Fruit fly (Drosophila melanogaster): Measurements from ENCODE around the gene CG14285.

The CG14285 gene

dm6 chr3R:18983614-18984185, 41.2 kb upstream of the CG14285 start, which contains the start of the genes snRNP-U1-C and gukh (continued):
- TF ChIP-seq Fer2 (tag; optimal IDR thresholded peaks at IDR 0.05) (peak; percentile 65), CG18011 (GFP tag; optimal IDR thresholded peaks at IDR 0.05) (peak; percentile 75), CG1602 (GFP tag; optimal IDR thresholded peaks at IDR 0.05) (peak; percentile 80), CG10147 (GFP tag; optimal IDR thresholded peaks at IDR 0.05) (peak; percentile 54), CG2678 (tag; optimal IDR thresholded peaks at IDR 0.05) (peak; percentile 82), CG9609 (GFP tag; optimal IDR thresholded peaks at IDR 0.05) (peak; percentile 19), oc (tag; optimal IDR thresholded peaks at IDR 0.05) (peak; percentile 75), Awh (GFP tag; IDR thresholded peaks at IDR 0.05) (peak; percentile 78), NK7.1 (GFP tag; optimal IDR thresholded peaks at IDR 0.05) (no peak), Drgx (GFP tag; IDR thresholded peaks at IDR 0.05) (peak; percentile 75), Gug (GFP tag; IDR thresholded peaks at IDR 0.05) (peak; percentile 62), mam (GFP tag; optimal IDR thresholded peaks at IDR 0.05) (peak; percentile 31), CG9817 (tag; optimal IDR thresholded peaks at IDR 0.05) (peak; percentile 89), Spps (tag; optimal IDR thresholded peaks at IDR 0.05) (peak; percentile 50), lmd (GFP tag; IDR thresholded peaks at IDR 0.05) (peak; percentile 82), yki (optimal IDR thresholded peaks at IDR 0.05) (no peak), exex (tag; optimal IDR thresholded peaks at IDR 0.05) (peak; percentile 43), CG1024 (GFP tag; IDR thresholded peaks at IDR 0.05) (peak; percentile 29; the same call in 1 of the 2 replicates), Asciz (GFP tag; optimal IDR thresholded peaks at IDR 0.05) (peak; percentile 29), z (GFP tag; IDR thresholded peaks at IDR 0.05) (no peak; the same call in 2 of the 3 replicates), BEAF-32 (GFP tag; optimal IDR thresholded peaks at IDR 0.05) (peak; percentile 79), pum (GFP tag; optimal IDR thresholded peaks at IDR 0.05) (no peak), CG7786 (GFP tag; optimal IDR thresholded peaks at IDR 0.05) (no peak), ind (GFP tag; optimal IDR thresholded peaks at IDR 0.05) (peak; percentile 79), CG9215 (GFP tag; IDR thresholded peaks at IDR 0.05) (peak; percentile 71), ap (GFP tag; IDR thresholded peaks at IDR 0.05) (peak; percentile 81), al (GFP tag; IDR thresholded peaks at IDR 0.05) (peak; percentile 82), bbx (GFP tag; IDR thresholded peaks at IDR 0.05; ENCODE audit: partially characterized antibody) (peak; percentile 53; the same call in 1 of the 2 replicates), CG8290 (GFP tag; optimal IDR thresholded peaks at IDR 0.05) (peak; percentile 76), CG8290 (tag; optimal IDR thresholded peaks at IDR 0.05) (peak in 1 of 2 experiments; percentile 91), CG30431 (GFP tag; optimal IDR thresholded peaks at IDR 0.05) (peak; percentile 46), B-H1 (GFP tag; IDR thresholded peaks at IDR 0.05) (peak; percentile 54; the same call in 1 of the 3 replicates), sima (GFP tag; optimal IDR thresholded peaks at IDR 0.05) (no peak), Dip3 (GFP tag; optimal IDR thresholded peaks at IDR 0.05) (peak; percentile 43), CG11695 (GFP tag; IDR thresholded peaks at IDR 0.05) (peak; percentile 85), ara (GFP tag; IDR thresholded peaks at IDR 0.05) (no peak), CG7987 (GFP tag; optimal IDR thresholded peaks at IDR 0.05) (peak; percentile 32), Aef1 (GFP tag; IDR thresholded peaks at IDR 0.05) (no peak; the same call in 2 of the 3 replicates), ac (GFP tag; optimal IDR thresholded peaks at IDR 0.05) (no peak), Mad (GFP tag; optimal IDR thresholded peaks at IDR 0.05) (peak; percentile 43), Dref (GFP tag; IDR thresholded peaks at IDR 0.05) (peak; percentile 74), CG13123 (GFP tag; optimal IDR thresholded peaks at IDR 0.05) (peak; percentile 67), sens (GFP tag) (peak; percentile 58), CG4617 (GFP tag; optimal IDR thresholded peaks at IDR 0.05; ENCODE audit: borderline replicate concordance) (peak; percentile 88), HLH3B (GFP tag; IDR thresholded peaks at IDR 0.05) (peak; percentile 83), CG16815 (GFP tag; optimal IDR thresholded peaks at IDR 0.05) (peak; percentile 66), CG32772 (GFP tag; IDR thresholded peaks at IDR 0.05) (peak; percentile 60; the same call in 1 of the 2 replicates), CG42726 (GFP tag; IDR thresholded peaks at IDR 0.05; ENCODE audit: partially characterized antibody) (peak; percentile 55), inv (GFP tag; IDR thresholded peaks at IDR 0.05; ENCODE audit: partially characterized antibody) (peak; percentile 53), Hr51 (GFP tag; optimal IDR thresholded peaks at IDR 0.05) (peak; percentile 31 to 86)

Measured in whole organism, embryonic.